Fruit fly (Drosophila melanogaster): Measurements from ENCODE around the gene vih.

The vih gene

dm6 chr3L:12529431-12530007, 25.4 kb downstream of the vih start (continued):
- no peak for TF ChIP-seq CG6276 (GFP tag; optimal IDR thresholded peaks at IDR 0.05)
- peak; percentile 65 for TF ChIP-seq Eip93F (GFP tag; optimal IDR thresholded peaks at IDR 0.05)
- peak; percentile 74 for TF ChIP-seq Hr39 (GFP tag; optimal IDR thresholded peaks at IDR 0.05)
- no peak for TF ChIP-seq CG4318 (GFP tag; optimal IDR thresholded peaks at IDR 0.05)
- TF ChIP-seq Sox15 (GFP tag; optimal IDR thresholded peaks at IDR 0.05), result no peak
- TF ChIP-seq fkh (GFP tag; optimal IDR thresholded peaks at IDR 0.05), result no peak
- no peak for TF ChIP-seq svp (GFP tag)
- peak; percentile 79 for TF ChIP-seq esn (GFP tag; optimal IDR thresholded peaks at IDR 0.05)
- TF ChIP-seq Ets96B (tag; optimal IDR thresholded peaks at IDR 0.05), result peak; percentile 66
- no peak for TF ChIP-seq Hr38 (GFP tag; optimal IDR thresholded peaks at IDR 0.05)
- peak; percentile 50 for TF ChIP-seq Eip75B (GFP tag; optimal IDR thresholded peaks at IDR 0.05)
- peak; percentile 59 for TF ChIP-seq CG10669 (GFP tag; optimal IDR thresholded peaks at IDR 0.05)
- peak; percentile 71; the same call in 2 of the 3 replicates for TF ChIP-seq CG8119 (GFP tag; IDR thresholded peaks at IDR 0.05)
- peak; percentile 51 for TF ChIP-seq spab (GFP tag; optimal IDR thresholded peaks at IDR 0.05)
- TF ChIP-seq CG6808 (GFP tag; optimal IDR thresholded peaks at IDR 0.05), result peak; percentile 51
- TF ChIP-seq ss (GFP tag; optimal IDR thresholded peaks at IDR 0.05), result peak; percentile 43 to 45
- peak; percentile 74 for TF ChIP-seq Met (GFP tag; optimal IDR thresholded peaks at IDR 0.05)
- no peak for TF ChIP-seq CG9139 (GFP tag; optimal IDR thresholded peaks at IDR 0.05)
- TF ChIP-seq CG34406 (GFP tag; optimal IDR thresholded peaks at IDR 0.05), result peak; percentile 62
- TF ChIP-seq Sox102F (GFP tag; optimal IDR thresholded peaks at IDR 0.05), result no peak
- TF ChIP-seq Sox14 (GFP tag; optimal IDR thresholded peaks at IDR 0.05), result peak; percentile 74
- TF ChIP-seq CG31627 (GFP tag; optimal IDR thresholded peaks at IDR 0.05), result peak; percentile 73
- TF ChIP-seq CG1621 (tag; optimal IDR thresholded peaks at IDR 0.05), result no peak

DNA sequence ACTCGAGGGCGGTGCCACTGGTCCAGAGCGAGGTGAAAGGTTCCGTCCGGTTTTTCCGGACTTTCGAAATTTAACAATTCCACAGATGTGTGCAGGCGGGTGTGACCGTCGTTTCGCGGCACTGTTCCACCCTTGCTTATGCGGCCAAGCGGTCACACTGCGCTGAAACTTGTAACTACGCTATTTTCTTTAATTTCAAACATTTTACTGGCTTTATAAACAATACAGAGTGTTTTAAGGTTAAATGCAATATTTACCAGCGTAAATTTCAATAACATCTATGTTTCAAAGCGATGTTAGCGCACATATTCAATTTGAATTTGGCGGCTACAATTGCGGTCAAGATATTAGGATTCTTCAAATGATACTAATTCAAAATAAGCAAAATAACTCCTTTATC, 26.0 kb downstream of the vih start, which contains the start of gene nst:
TSS of gene nst (minus strand) at position 128 of the 400 bp plus-strand sequence.
- TF ChIP-seq CG6276 (GFP tag; optimal IDR thresholded peaks at IDR 0.05) (no peak), svp (GFP tag) (peak; percentile 87), CG32006 (GFP tag; optimal IDR thresholded peaks at IDR 0.05) (no peak), Met (GFP tag; optimal IDR thresholded peaks at IDR 0.05) (peak; percentile 18), CG3032 (tag; optimal IDR thresholded peaks at IDR 0.05) (no peak), acj6 (GFP tag; optimal IDR thresholded peaks at IDR 0.05) (peak; percentile 2), OdsH (GFP tag; optimal IDR thresholded peaks at IDR 0.05) (peak; percentile 3), fkh (GFP tag; optimal IDR thresholded peaks at IDR 0.05) (no peak), CG1621 (tag; optimal IDR thresholded peaks at IDR 0.05) (peak; percentile 90), pdm3 (GFP tag; optimal IDR thresholded peaks at IDR 0.05) (no peak), Ets21C (GFP tag; optimal IDR thresholded peaks at IDR 0.05) (no peak), eg (GFP tag; IDR thresholded peaks at IDR 0.05) (no peak), lz (GFP tag; optimal IDR thresholded peaks at IDR 0.05) (peak; percentile 7), Eip78C (GFP tag) (peak; percentile 48), Eip75B (GFP tag; optimal IDR thresholded peaks at IDR 0.05) (no peak), CG9139 (GFP tag; optimal IDR thresholded peaks at IDR 0.05) (no peak), CG8319 (GFP tag; optimal IDR thresholded peaks at IDR 0.05) (no peak), CG16779 (tag; optimal IDR thresholded peaks at IDR 0.05) (no peak), vri (GFP tag; optimal IDR thresholded peaks at IDR 0.05) (no peak), dac (GFP tag; optimal IDR thresholded peaks at IDR 0.05) (no peak), Hr38 (GFP tag; optimal IDR thresholded peaks at IDR 0.05) (no peak), salr (GFP tag; optimal IDR thresholded peaks at IDR 0.05) (no peak), CG6854 (GFP tag; optimal IDR thresholded peaks at IDR 0.05) (no peak), esn (GFP tag; optimal IDR thresholded peaks at IDR 0.05) (peak; percentile 24), CG3919 (GFP tag; optimal IDR thresholded peaks at IDR 0.05) (no peak), CG11902 (GFP tag; optimal IDR thresholded peaks at IDR 0.05) (no peak), Gug (GFP tag; IDR thresholded peaks at IDR 0.05) (no peak), ss (GFP tag; optimal IDR thresholded peaks at IDR 0.05) (no peak), Ets96B (tag; optimal IDR thresholded peaks at IDR 0.05) (no peak), Sox14 (GFP tag; optimal IDR thresholded peaks at IDR 0.05) (no peak), CG6808 (GFP tag; optimal IDR thresholded peaks at IDR 0.05) (no peak), fd85E (GFP tag; optimal IDR thresholded peaks at IDR 0.05) (no peak), fd59A (GFP tag; optimal IDR thresholded peaks at IDR 0.05) (no peak), CG31627 (GFP tag; optimal IDR thresholded peaks at IDR 0.05) (no peak)

Data from whole organism, prepupa.